Worm (Caenorhabditis elegans): ENCODE results near the gene knl-3.

- TF ChIP-seq flt-1 (GFP tag; IDR thresholded peaks at IDR 0.05) (no peak), cog-1 (tag; optimal IDR thresholded peaks at IDR 0.05) (no peak), ref-1 (GFP tag; conservative IDR thresholded peaks at IDR 0.05) (no peak), med-1 (GFP tag; optimal IDR thresholded peaks at IDR 0.05; ENCODE audit: insufficient read depth) (no peak), klf-2 (GFP tag; conservative IDR thresholded peaks at IDR 0.05) (no peak), T22C8.4 (GFP tag; IDR thresholded peaks at IDR 0.05) (no peak), tab-1 (GFP tag; IDR thresholded peaks at IDR 0.05) (no peak)
These were observed 6.1 kb upstream of the knl-3 start for ce11 chrV:1862954-1863353.

Measured in whole organism, midembryonic.